Fruit fly (Drosophila melanogaster): ENCODE measurements around the gene CG8852.

Gene CG8852

dm6 chr2L:3485506-3485905 is 39.4 kb upstream of the CG8852 start (continued):
- TF ChIP-seq OdsH (GFP tag; optimal IDR thresholded peaks at IDR 0.05) = peak; percentile 19
- no peak for TF ChIP-seq CG31627 (GFP tag; optimal IDR thresholded peaks at IDR 0.05)
- TF ChIP-seq CG1621 (tag; optimal IDR thresholded peaks at IDR 0.05) = no peak
- TF ChIP-seq fd59A (GFP tag; optimal IDR thresholded peaks at IDR 0.05) = no peak
- no peak for TF ChIP-seq Sox102F (GFP tag; optimal IDR thresholded peaks at IDR 0.05)
- TF ChIP-seq CG11902 (GFP tag; optimal IDR thresholded peaks at IDR 0.05) = no peak
- no peak for TF ChIP-seq CG8632 (GFP tag; optimal IDR thresholded peaks at IDR 0.05)
- no peak for TF ChIP-seq achi (GFP tag; optimal IDR thresholded peaks at IDR 0.05)
- TF ChIP-seq topi (GFP tag; optimal IDR thresholded peaks at IDR 0.05) = no peak
- TF ChIP-seq CG10631 (GFP tag; optimal IDR thresholded peaks at IDR 0.05) = no peak
- TF ChIP-seq salr (GFP tag; optimal IDR thresholded peaks at IDR 0.05) = no peak
- TF ChIP-seq CG6163 (GFP tag; IDR thresholded peaks at IDR 0.05) = 0 out of 3 replicates have a peak, but pooled peaks have one; percentile 16
- TF ChIP-seq Sox14 (GFP tag; optimal IDR thresholded peaks at IDR 0.05) = no peak
- peak; percentile 13 for TF ChIP-seq dac (GFP tag; optimal IDR thresholded peaks at IDR 0.05)
- no peak for TF ChIP-seq Sox15 (GFP tag; optimal IDR thresholded peaks at IDR 0.05)
- no peak for TF ChIP-seq CG3919 (GFP tag; optimal IDR thresholded peaks at IDR 0.05)
- TF ChIP-seq CG6854 (GFP tag; optimal IDR thresholded peaks at IDR 0.05) = no peak
- no peak for TF ChIP-seq dsx (GFP tag; optimal IDR thresholded peaks at IDR 0.05; ENCODE audit: poor library complexity, severe bottlenecking)
- TF ChIP-seq pdm3 (GFP tag; optimal IDR thresholded peaks at IDR 0.05) = no peak
- TF ChIP-seq esn (GFP tag; optimal IDR thresholded peaks at IDR 0.05) = no peak
- TF ChIP-seq net (GFP tag; optimal IDR thresholded peaks at IDR 0.05) = peak; percentile 4
- no peak for TF ChIP-seq fkh (GFP tag; optimal IDR thresholded peaks at IDR 0.05)
- no peak for TF ChIP-seq Hr39 (GFP tag; optimal IDR thresholded peaks at IDR 0.05)

- TF ChIP-seq eg (GFP tag; IDR thresholded peaks at IDR 0.05) (peak; percentile 42; the same call in 1 of the 3 replicates), CG34406 (GFP tag; optimal IDR thresholded peaks at IDR 0.05) (no peak)
These were observed 34.0 kb upstream of the CG8852 start, which contains the start of gene CG15414 for dm6 chr2L:3490971-3491370. Gene CG15414 (minus strand): TSS chr2L:3491071.

- TF ChIP-seq svp (GFP tag) (no peak), Met (GFP tag; optimal IDR thresholded peaks at IDR 0.05) (no peak), spab (GFP tag; optimal IDR thresholded peaks at IDR 0.05) (no peak), CG15336 (GFP tag; IDR thresholded peaks at IDR 0.05) (peak; percentile 61), Gug (GFP tag; IDR thresholded peaks at IDR 0.05) (0 out of 2 replicates have a peak, but pooled peaks have one; percentile 28), CG34406 (GFP tag; optimal IDR thresholded peaks at IDR 0.05) (no peak), CG32006 (GFP tag; optimal IDR thresholded peaks at IDR 0.05) (peak; percentile 16), CG8119 (GFP tag; IDR thresholded peaks at IDR 0.05) (peak; percentile 37; the same call in 1 of the 3 replicates), eg (GFP tag; IDR thresholded peaks at IDR 0.05) (peak; percentile 60; the same call in 1 of the 3 replicates), Ets96B (tag; optimal IDR thresholded peaks at IDR 0.05) (no peak), fd59A (GFP tag; optimal IDR thresholded peaks at IDR 0.05) (no peak), Ets21C (GFP tag; optimal IDR thresholded peaks at IDR 0.05) (no peak)
These were observed 31.5 kb upstream of the CG8852 start for dm6 chr2L:3493475-3493874.

- TF ChIP-seq Eip93F (GFP tag; optimal IDR thresholded peaks at IDR 0.05) (no peak), CG3919 (GFP tag; optimal IDR thresholded peaks at IDR 0.05) (no peak), lz (GFP tag; optimal IDR thresholded peaks at IDR 0.05) (no peak), OdsH (GFP tag; optimal IDR thresholded peaks at IDR 0.05) (no peak), Sox14 (GFP tag; optimal IDR thresholded peaks at IDR 0.05) (no peak), vri (GFP tag; optimal IDR thresholded peaks at IDR 0.05) (no peak), CG7368 (GFP tag; optimal IDR thresholded peaks at IDR 0.05) (no peak), Ets21C (GFP tag; optimal IDR thresholded peaks at IDR 0.05) (no peak), svp (GFP tag) (no peak), CG11762 (GFP tag; optimal IDR thresholded peaks at IDR 0.05; ENCODE audit: insufficient read depth) (no peak), CG8632 (GFP tag; optimal IDR thresholded peaks at IDR 0.05) (no peak), Met (GFP tag; optimal IDR thresholded peaks at IDR 0.05) (no peak), salr (GFP tag; optimal IDR thresholded peaks at IDR 0.05) (no peak), CG4318 (GFP tag; optimal IDR thresholded peaks at IDR 0.05) (no peak)
These were observed 29.5 kb upstream of the CG8852 start for dm6 chr2L:3495465-3495864.

Data from whole organism, prepupa.